Fruit fly (Drosophila melanogaster): ENCODE data around the gene sav.

Gene sav

DNA sequence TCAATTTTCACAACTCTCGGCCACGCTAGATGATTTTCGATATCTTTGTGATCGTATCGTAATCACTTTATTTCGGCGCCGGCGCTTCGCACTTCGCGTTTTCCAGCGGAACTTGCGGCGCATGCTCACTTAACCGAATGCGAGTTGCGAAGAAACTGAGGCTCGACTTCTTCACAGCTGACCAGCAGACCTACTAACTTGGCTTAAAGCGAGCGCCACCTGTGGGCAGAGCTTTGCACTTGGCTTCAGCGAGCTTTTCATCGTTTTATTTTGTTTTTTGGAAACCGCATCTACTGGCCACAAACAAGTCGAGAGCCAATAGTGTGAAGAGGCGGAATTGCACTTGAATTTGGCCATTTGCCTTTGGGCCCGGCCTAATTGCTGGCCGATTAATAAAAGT, 50.7 kb downstream of the sav start, which contains the start of gene CG34375:
Gene CG34375 (minus strand): TSS at position 157 of the 400 bp plus-strand sequence.
- TF ChIP-seq CG14667 (GFP tag; IDR thresholded peaks at IDR 0.05) (no peak), CG7745 (tag; optimal IDR thresholded peaks at IDR 0.05) (no peak), CG6689 (GFP tag; IDR thresholded peaks at IDR 0.05) (no peak), Myb (GFP tag; optimal IDR thresholded peaks at IDR 0.05) (peak; percentile 48), CG15073 (GFP tag; optimal IDR thresholded peaks at IDR 0.05) (no peak), crol (GFP tag; IDR thresholded peaks at IDR 0.05) (no peak), Med (GFP tag) (peak; percentile 79), peb (GFP tag; IDR thresholded peaks at IDR 0.05) (no peak), Dll (GFP tag; IDR thresholded peaks at IDR 0.05; ENCODE audit: partially characterized antibody) (no peak), CG8290 (GFP tag; optimal IDR thresholded peaks at IDR 0.05) (no peak), CG8290 (tag; optimal IDR thresholded peaks at IDR 0.05) (no peak), CG17361 (GFP tag; IDR thresholded peaks at IDR 0.05) (no peak), gt (GFP tag; IDR thresholded peaks at IDR 0.05) (no peak), chinmo (GFP tag; IDR thresholded peaks at IDR 0.05; ENCODE audit: partially characterized antibody) (peak; percentile 61; the same call in 1 of the 4 replicates), wdn (GFP tag; IDR thresholded peaks at IDR 0.05) (no peak), CG4820 (GFP tag; optimal IDR thresholded peaks at IDR 0.05) (no peak), CG10321 (GFP tag; IDR thresholded peaks at IDR 0.05) (no peak), jigr1 (GFP tag; IDR thresholded peaks at IDR 0.05) (no peak), ttk (GFP tag; IDR thresholded peaks at IDR 0.05) (no peak), sob (GFP tag; IDR thresholded peaks at IDR 0.05) (0 out of 2 replicates have a peak, but pooled peaks have one; percentile 5), Awh (GFP tag; IDR thresholded peaks at IDR 0.05) (0 out of 2 replicates have a peak, but pooled peaks have one; percentile 14), CG17359 (tag; optimal IDR thresholded peaks at IDR 0.05) (peak; percentile 4), Jarid2 (GFP tag; optimal IDR thresholded peaks at IDR 0.05) (peak; percentile 28), vvl (GFP tag; IDR thresholded peaks at IDR 0.05) (peak; percentile 25; the same call in 1 of the 2 replicates), Spps (tag; optimal IDR thresholded peaks at IDR 0.05) (no peak), klu (GFP tag; IDR thresholded peaks at IDR 0.05) (no peak), oc (tag; optimal IDR thresholded peaks at IDR 0.05) (peak; percentile 19), pfk (GFP tag; optimal IDR thresholded peaks at IDR 0.05) (no peak), az2 (GFP tag; optimal IDR thresholded peaks at IDR 0.05) (no peak), Drgx (GFP tag; IDR thresholded peaks at IDR 0.05) (0 out of 2 replicates have a peak, but pooled peaks have one; percentile 12), H15 (GFP tag; IDR thresholded peaks at IDR 0.05) (no peak), GATAe (GFP tag; conservative IDR thresholded peaks at IDR 0.05) (no peak), CG33213 (GFP tag; optimal IDR thresholded peaks at IDR 0.05) (no peak), Stat92E (GFP tag; optimal IDR thresholded peaks at IDR 0.05) (no peak), fu2 (GFP tag; optimal IDR thresholded peaks at IDR 0.05) (no peak), grn (GFP tag; optimal IDR thresholded peaks at IDR 0.05) (peak; percentile 21), sens (GFP tag) (peak; percentile 12), CG11456 (GFP tag; IDR thresholded peaks at IDR 0.05) (peak; percentile 19; the same call in 1 of the 3 replicates), corto (GFP tag; optimal IDR thresholded peaks at IDR 0.05) (no peak), crp (GFP tag; optimal IDR thresholded peaks at IDR 0.05) (peak in 1 of 2 experiments; percentile 57), CG17829 (tag; optimal IDR thresholded peaks at IDR 0.05) (no peak), CG1832 (GFP tag; optimal IDR thresholded peaks at IDR 0.05) (no peak), ftz-f1 (GFP tag; optimal IDR thresholded peaks at IDR 0.05) (peak; percentile 17), CG18619 (GFP tag; optimal IDR thresholded peaks at IDR 0.05) (no peak), Bgb (GFP tag; IDR thresholded peaks at IDR 0.05; ENCODE audit: partially characterized antibody) (0 out of 2 replicates have a peak, but pooled peaks have one; percentile 10), Camta (GFP tag; optimal IDR thresholded peaks at IDR 0.05) (no peak), CG34422 (GFP tag; IDR thresholded peaks at IDR 0.05) (0 out of 3 replicates have a peak, but pooled peaks have one; percentile 46), Eip74EF (GFP tag; optimal IDR thresholded peaks at IDR 0.05) (peak in 1 of 2 experiments; percentile 17), ci (GFP tag; IDR thresholded peaks at IDR 0.05) (0 out of 3 replicates have a peak, but pooled peaks have one; percentile 35), CTCF (GFP tag; optimal IDR thresholded peaks at IDR 0.05) (peak; percentile 89), dmrt99B (tag; optimal IDR thresholded peaks at IDR 0.05) (no peak), ems (GFP tag; optimal IDR thresholded peaks at IDR 0.05) (no peak)
